Worm (Caenorhabditis elegans) whole organism, mixed stage, embryonic: ENCODE measurements around the gene F54B11.5.

Experiments
- M03D4.4 ChIP-seq: sonication (generic microtip); optimal IDR thresholded peaks from 2 replicates; lab custom pipeline; 2017; ENCODE audit warnings: mild to moderate bottlenecking, missing genetic modification characterization, missing compliant biosample characterization
- bed-3 ChIP-seq: fragments of 200-800 bp; sonication (Bioruptor generic); optimal IDR thresholded peaks from 3 replicates; lab custom pipeline; 2018; ENCODE audit warnings: mild to moderate bottlenecking, missing genetic modification characterization, moderate library complexity, missing compliant biosample characterization
- blmp-1 ChIP-seq: fragments of 150-350 bp; optimal IDR thresholded peaks from 2 replicates; lab custom pipeline; 2014; ENCODE audit warnings: missing biosample characterization, missing genetic modification characterization
- ceh-39 ChIP-seq: fragments of 150-350 bp; optimal IDR thresholded peaks from 2 replicates; lab custom pipeline; 2014; ENCODE audit warnings: missing biosample characterization, missing genetic modification characterization
- ceh-43 ChIP-seq: fragments of 200-800 bp; sonication (Bioruptor generic); optimal IDR thresholded peaks from 2 replicates; lab custom pipeline; 2018; ENCODE audit warnings: mild to moderate bottlenecking, missing genetic modification characterization, moderate library complexity, missing compliant biosample characterization
- ceh-83 ChIP-seq: fragments of 200-800 bp; sonication (Bioruptor generic); optimal IDR thresholded peaks from 2 replicates; lab custom pipeline; 2018; ENCODE audit warnings: mild to moderate bottlenecking, missing genetic modification characterization, missing compliant biosample characterization
- ces-1 ChIP-seq: fragments of 150-350 bp; optimal IDR thresholded peaks from 2 replicates; lab custom pipeline; 2014; ENCODE audit warnings: missing biosample characterization, missing genetic modification reagents, missing genetic modification characterization
- cnd-1 ChIP-seq: fragments of 200-800 bp; sonication (Bioruptor generic); optimal IDR thresholded peaks from 2 replicates; lab custom pipeline; 2018; ENCODE audit warnings: mild to moderate bottlenecking, missing genetic modification characterization, missing compliant biosample characterization
- drap-1 ChIP-seq: fragments of 200-800 bp; sonication (Bioruptor generic); optimal IDR thresholded peaks from 3 replicates; lab custom pipeline; 2018; ENCODE audit warnings: mild to moderate bottlenecking, missing genetic modification characterization, missing compliant biosample characterization
- elt-1 ChIP-seq: sonication (generic microtip); optimal IDR thresholded peaks from 2 replicates; lab custom pipeline; 2017; ENCODE audit warnings: missing genetic modification characterization, mild to moderate bottlenecking, missing compliant biosample characterization, antibody characterized with exemption, moderate library complexity, borderline replicate concordance; ENCODE audit not compliant: insufficient read depth
- elt-3 ChIP-seq: fragments of 150-350 bp; optimal IDR thresholded peaks from 2 replicates; lab custom pipeline; 2014; ENCODE audit warnings: missing biosample characterization, missing genetic modification characterization
- flh-1 ChIP-seq: fragments of 200-800 bp; sonication (Bioruptor generic); optimal IDR thresholded peaks from 2 replicates; lab custom pipeline; 2018; ENCODE audit warnings: mild to moderate bottlenecking, missing genetic modification characterization, moderate library complexity, missing compliant biosample characterization
- ham-2 ChIP-seq: fragments of 200-800 bp; sonication (Bioruptor generic); optimal IDR thresholded peaks from 2 replicates; lab custom pipeline; 2018; ENCODE audit warnings: mild to moderate bottlenecking, missing genetic modification characterization, missing compliant biosample characterization
- hlh-1 ChIP-seq: fragments of 150-350 bp; optimal IDR thresholded peaks from 2 replicates; lab custom pipeline; 2014; ENCODE audit warnings: missing biosample characterization, missing genetic modification reagents, missing genetic modification characterization
- lin-13 ChIP-seq: fragments of 150-350 bp; optimal IDR thresholded peaks from 2 replicates; lab custom pipeline; 2014; ENCODE audit warnings: missing biosample characterization, missing genetic modification characterization
- lin-32 ChIP-seq: fragments of 200-800 bp; sonication (Bioruptor generic); optimal IDR thresholded peaks from 2 replicates; lab custom pipeline; 2018; ENCODE audit warnings: mild to moderate bottlenecking, missing genetic modification characterization, missing compliant biosample characterization
- lsy-2 ChIP-seq: fragments of 150-350 bp; optimal IDR thresholded peaks from 2 replicates; lab custom pipeline; 2014; ENCODE audit warnings: missing biosample characterization, missing genetic modification characterization
- mab-5 ChIP-seq: fragments of 150-350 bp; optimal IDR thresholded peaks from 2 replicates; lab custom pipeline; 2014; ENCODE audit warnings: missing biosample characterization, missing genetic modification characterization
- mep-1 ChIP-seq: fragments of 150-350 bp; optimal IDR thresholded peaks from 2 replicates; lab custom pipeline; 2017; ENCODE audit warnings: missing biosample characterization, missing genetic modification reagents, missing genetic modification characterization, inconsistent platforms
- mls-2 ChIP-seq: sonication (generic microtip); optimal IDR thresholded peaks from 2 replicates; lab custom pipeline; 2016; ENCODE audit warnings: mild to moderate bottlenecking, missing genetic modification characterization, moderate library complexity, missing compliant biosample characterization
- nhr-12 ChIP-seq: fragments of 150-350 bp; optimal IDR thresholded peaks from 2 replicates; lab custom pipeline; 2014; ENCODE audit warnings: missing biosample characterization, missing genetic modification characterization
- nhr-2 ChIP-seq: fragments of 150-350 bp; optimal IDR thresholded peaks from 2 replicates; lab custom pipeline; 2014; ENCODE audit warnings: missing biosample characterization, missing genetic modification characterization
- nhr-237 ChIP-seq: fragments of 150-350 bp; optimal IDR thresholded peaks from 2 replicates; lab custom pipeline; 2014; ENCODE audit warnings: missing biosample characterization, missing genetic modification characterization
- nhr-28 ChIP-seq: fragments of 150-350 bp; optimal IDR thresholded peaks from 2 replicates; lab custom pipeline; 2014; ENCODE audit warnings: missing biosample characterization, missing genetic modification characterization
- nhr-76 ChIP-seq: sonication (generic microtip); optimal IDR thresholded peaks from 2 replicates; lab custom pipeline; 2017; ENCODE audit warnings: missing biosample characterization, missing genetic modification characterization
- pha-4 ChIP-seq: fragments of 150-350 bp; optimal IDR thresholded peaks from 2 replicates; lab custom pipeline; 2018; ENCODE audit warnings: missing biosample characterization, missing genetic modification reagents, missing genetic modification characterization
- sem-2 ChIP-seq: fragments of 200-800 bp; sonication (Bioruptor generic); optimal IDR thresholded peaks from 2 replicates; lab custom pipeline; 2018; ENCODE audit warnings: mild to moderate bottlenecking, missing genetic modification characterization, missing compliant biosample characterization
- snpc-4 ChIP-seq: fragments of 150-350 bp; optimal IDR thresholded peaks from 2 replicates; lab custom pipeline; 2014; ENCODE audit warnings: missing biosample characterization, missing genetic modification characterization
- sptf-1 ChIP-seq: sonication (generic microtip); optimal IDR thresholded peaks from 2 replicates; lab custom pipeline; 2017; ENCODE audit warnings: mild to moderate bottlenecking, missing genetic modification characterization, moderate library complexity, missing compliant biosample characterization
- tbx-8 ChIP-seq: fragments of 200-800 bp; sonication (Bioruptor generic); optimal IDR thresholded peaks from 2 replicates; lab custom pipeline; 2018; ENCODE audit warnings: mild to moderate bottlenecking, missing genetic modification characterization, moderate library complexity, missing compliant biosample characterization
- unc-120 ChIP-seq: sonication (generic microtip); optimal IDR thresholded peaks from 2 replicates; lab custom pipeline; 2017; ENCODE audit warnings: missing genetic modification characterization, missing compliant biosample characterization; ENCODE audit not compliant: poor library complexity, severe bottlenecking
- unc-39 ChIP-seq: fragments of 150-350 bp; optimal IDR thresholded peaks from 2 replicates; lab custom pipeline; 2014; ENCODE audit warnings: missing biosample characterization, missing genetic modification characterization
- unc-62 ChIP-seq: fragments of 150-350 bp; optimal IDR thresholded peaks from 2 replicates; lab custom pipeline; 2014; ENCODE audit warnings: missing biosample characterization, missing genetic modification reagents, missing genetic modification characterization
- zip-8 ChIP-seq: fragments of 150-350 bp; optimal IDR thresholded peaks from 2 replicates; lab custom pipeline; 2014; ENCODE audit warnings: missing biosample characterization, missing genetic modification characterization
- ztf-11 ChIP-seq: fragments of 150-350 bp; optimal IDR thresholded peaks from 2 replicates; lab custom pipeline; 2014; ENCODE audit warnings: missing biosample characterization, missing genetic modification characterization

The F54B11.5 gene

DNA sequence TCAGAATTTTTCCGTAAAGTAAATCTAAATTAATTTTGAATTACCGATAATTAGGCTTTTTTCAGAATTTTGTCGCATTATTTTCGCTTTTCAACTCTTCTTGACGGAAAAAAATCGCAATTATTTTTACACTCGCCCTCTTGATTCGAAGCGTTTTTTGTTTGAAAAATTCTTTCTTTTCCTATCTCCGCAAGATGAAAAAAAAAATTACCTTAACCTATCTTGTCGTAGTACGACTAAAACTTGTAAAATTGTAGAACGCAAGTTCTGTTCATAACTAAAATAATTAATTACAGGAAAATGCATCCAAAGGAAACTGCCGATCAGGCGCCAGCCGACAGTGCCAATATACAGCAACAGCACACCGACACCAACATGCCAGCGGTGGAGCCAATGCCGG, 4.3 kb upstream of the F54B11.5 start, which contains the start of gene F54B11.7:
TSS of gene F54B11.7 (plus strand) at position 301 of the 400 bp plus-strand sequence.
- no peak for TF ChIP-seq hlh-1 (tag; lab: Kevin White, UChicago)
- no peak for TF ChIP-seq ham-2 (GFP tag; lab: Kevin White, UChicago)
- no peak for TF ChIP-seq ztf-11 (tag; lab: Kevin White, UChicago)
- no peak for TF ChIP-seq nhr-237 (tag; lab: Kevin White, UChicago)
- TF ChIP-seq snpc-4 (tag; lab: Kevin White, UChicago) = no peak
- no peak for TF ChIP-seq nhr-12 (tag; lab: Kevin White, UChicago)
- TF ChIP-seq ces-1 (GFP tag; lab: Kevin White, UChicago) = no peak
- no peak for TF ChIP-seq sptf-1
- TF ChIP-seq nhr-28 (tag; lab: Kevin White, UChicago) = no peak
- no peak for TF ChIP-seq pha-4 (tag; lab: Kevin White, UChicago)
- TF ChIP-seq cnd-1 (tag; lab: Kevin White, UChicago) = no peak
- TF ChIP-seq M03D4.4 = no peak
- TF ChIP-seq flh-1 (GFP tag; lab: Kevin White, UChicago) = no peak
- TF ChIP-seq lsy-2 (tag; lab: Kevin White, UChicago) = no peak

ce11 chrX:13598021-13598499, 2.2 kb upstream of the F54B11.5 start, which contains the start of gene bra-1:
bra-1 (plus strand) TSS chrX:13598449.
- TF ChIP-seq ceh-43 (GFP tag; lab: Kevin White, UChicago) (no peak), nhr-76 (tag; lab: Kevin White, UChicago) (no peak), flh-1 (GFP tag; lab: Kevin White, UChicago) (no peak), lin-13 (tag; lab: Kevin White, UChicago) (peak; percentile 53), cnd-1 (tag; lab: Kevin White, UChicago) (peak; percentile 80), unc-120 (peak; percentile 62), M03D4.4 (peak; percentile 11), bed-3 (GFP tag; lab: Kevin White, UChicago) (no peak), blmp-1 (tag; lab: Kevin White, UChicago) (no peak), hlh-1 (tag; lab: Kevin White, UChicago) (peak; percentile 81), lin-32 (no peak), pha-4 (tag; lab: Kevin White, UChicago) (peak; percentile 37), nhr-12 (tag; lab: Kevin White, UChicago) (no peak), snpc-4 (tag; lab: Kevin White, UChicago) (no peak), mep-1 (tag; lab: Kevin White, UChicago) (peak; percentile 78), nhr-237 (tag; lab: Kevin White, UChicago) (no peak), drap-1 (GFP tag; lab: Kevin White, UChicago) (peak; percentile 16), ztf-11 (tag; lab: Kevin White, UChicago) (peak; percentile 67), ceh-83 (GFP tag; lab: Kevin White, UChicago) (no peak), ceh-39 (tag; lab: Kevin White, UChicago) (peak; percentile 94), mab-5 (tag; lab: Kevin White, UChicago) (no peak), ces-1 (GFP tag; lab: Kevin White, UChicago) (peak; percentile 74), sptf-1 (peak; percentile 66), lsy-2 (tag; lab: Kevin White, UChicago) (peak; percentile 57), unc-62 (GFP tag; lab: Kevin White, UChicago) (peak; percentile 47), ham-2 (GFP tag; lab: Kevin White, UChicago) (no peak), sem-2 (GFP tag; lab: Kevin White, UChicago) (no peak), unc-39 (tag; lab: Kevin White, UChicago) (no peak), elt-3 (tag; lab: Kevin White, UChicago) (no peak), nhr-28 (tag; lab: Kevin White, UChicago) (no peak), nhr-2 (peak; percentile 32), tbx-8 (GFP tag; lab: Kevin White, UChicago) (no peak), elt-1 (tag; lab: Kevin White, UChicago) (no peak), mls-2 (tag; lab: Kevin White, UChicago) (peak; percentile 55), zip-8 (no peak)

DNA sequence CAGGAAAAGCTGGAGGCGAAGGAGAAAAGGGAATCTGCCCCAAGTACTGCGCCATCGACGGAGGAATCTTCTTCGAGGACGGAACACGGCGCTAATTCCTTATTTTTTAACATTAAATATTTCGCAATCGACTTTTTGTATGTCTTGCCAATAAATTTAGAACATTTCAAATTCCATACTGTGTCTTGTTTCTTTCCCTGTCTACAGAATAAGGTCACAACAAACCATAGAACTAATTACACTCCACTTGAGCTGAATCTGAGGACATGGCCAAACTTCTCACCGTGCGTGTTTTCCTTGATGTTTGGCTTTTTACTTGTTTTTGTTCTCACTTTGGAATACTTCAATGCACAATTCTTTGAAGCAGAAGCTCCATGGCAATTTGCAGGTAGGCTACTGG, 3.5 kb downstream of the F54B11.5 start, which contains the start of gene F54B11.4:
TSS of gene F54B11.4 (plus strand) at position 301 of the 400 bp plus-strand sequence.
- TF ChIP-seq unc-39 (tag; lab: Kevin White, UChicago) (no peak), nhr-2 (no peak), nhr-237 (tag; lab: Kevin White, UChicago) (no peak), tbx-8 (GFP tag; lab: Kevin White, UChicago) (no peak), nhr-76 (tag; lab: Kevin White, UChicago) (no peak), nhr-28 (tag; lab: Kevin White, UChicago) (no peak), unc-120 (no peak), mep-1 (tag; lab: Kevin White, UChicago) (no peak), lin-13 (tag; lab: Kevin White, UChicago) (no peak), ces-1 (GFP tag; lab: Kevin White, UChicago) (no peak), mls-2 (tag; lab: Kevin White, UChicago) (no peak), sem-2 (GFP tag; lab: Kevin White, UChicago) (no peak), elt-3 (tag; lab: Kevin White, UChicago) (no peak), ceh-83 (GFP tag; lab: Kevin White, UChicago) (no peak), M03D4.4 (no peak), lsy-2 (tag; lab: Kevin White, UChicago) (no peak), cnd-1 (tag; lab: Kevin White, UChicago) (no peak)
